Worm (Caenorhabditis elegans) whole organism, late embryonic: ENCODE data around the gene F54F2.14.

Source experiments
- C08G9.2 ChIP-seq: sonication (generic microtip); optimal IDR thresholded peaks from 2 replicates; lab custom pipeline; 2016; ENCODE audit warnings: mild to moderate bottlenecking, missing genetic modification characterization, moderate library complexity, missing compliant biosample characterization
- K02D7.2 ChIP-seq: sonication (generic microtip); optimal IDR thresholded peaks from 2 replicates; lab custom pipeline; 2017; ENCODE audit warnings: mild to moderate bottlenecking, missing genetic modification characterization, missing compliant biosample characterization
- T23F11.4 ChIP-seq: fragments of 200-800 bp; sonication (Bioruptor generic); optimal IDR thresholded peaks from 2 replicates; lab custom pipeline; 2018; ENCODE audit warnings: mild to moderate bottlenecking, missing genetic modification characterization, missing compliant biosample characterization
- ahr-1 ChIP-seq: sonication (generic microtip); optimal IDR thresholded peaks from 2 replicates; lab custom pipeline; 2016; ENCODE audit warnings: missing genetic modification characterization, missing compliant biosample characterization
- ama-1 ChIP-seq: fragments of 150-350 bp; optimal IDR thresholded peaks from 2 replicates; lab custom pipeline; 2014
- ceh-14 ChIP-seq: sonication (generic microtip); optimal IDR thresholded peaks from 2 replicates; lab custom pipeline; 2016; ENCODE audit warnings: missing genotype, missing genetic modification characterization, missing compliant biosample characterization
- ceh-2 ChIP-seq: sonication (generic microtip); optimal IDR thresholded peaks from 2 replicates; lab custom pipeline; 2016; ENCODE audit warnings: missing genotype, missing genetic modification characterization, missing compliant biosample characterization
- ceh-24 ChIP-seq: sonication (generic microtip); optimal IDR thresholded peaks from 2 replicates; lab custom pipeline; 2016; ENCODE audit warnings: mild to moderate bottlenecking, missing genetic modification characterization, missing compliant biosample characterization
- ceh-30 ChIP-seq: fragments of 150-350 bp; optimal IDR thresholded peaks from 2 replicates; lab custom pipeline; 2014; ENCODE audit warnings: missing biosample characterization, missing genetic modification characterization
- ceh-31 ChIP-seq: sonication (generic microtip); optimal IDR thresholded peaks from 2 replicates; lab custom pipeline; 2016; ENCODE audit warnings: missing genetic modification characterization, missing compliant biosample characterization
- ceh-45 ChIP-seq: fragments of 200-800 bp; sonication (Bioruptor generic); IDR thresholded peaks from 2 replicates; pipeline ENCODE4 v1.3.6; 2022; ENCODE audit warnings: missing genetic modification reagents, missing genetic modification characterization, missing compliant biosample characterization
- ceh-6 ChIP-seq: fragments of 200-800 bp; sonication (Bioruptor generic); optimal IDR thresholded peaks from 2 replicates; lab custom pipeline; 2018; ENCODE audit warnings: mild to moderate bottlenecking, missing genetic modification characterization, missing compliant biosample characterization
- che-1 ChIP-seq: sonication (generic microtip); optimal IDR thresholded peaks from 2 replicates; lab custom pipeline; 2016; ENCODE audit warnings: mild to moderate bottlenecking, missing genetic modification characterization, missing compliant biosample characterization
- dmd-4 ChIP-seq: sonication (generic microtip); optimal IDR thresholded peaks from 2 replicates; lab custom pipeline; 2016; ENCODE audit warnings: borderline replicate concordance, missing genetic modification characterization, missing compliant biosample characterization
- dve-1 ChIP-seq: sonication (generic microtip); optimal IDR thresholded peaks from 2 replicates; lab custom pipeline; 2017; ENCODE audit warnings: antibody characterized with exemption, mild to moderate bottlenecking, missing genetic modification characterization, missing compliant biosample characterization
- elt-2 ChIP-seq: sonication (generic microtip); optimal IDR thresholded peaks from 2 replicates; lab custom pipeline; 2016; ENCODE audit warnings: missing genetic modification reagents, missing genetic modification characterization, missing compliant biosample characterization
- eyg-1 ChIP-seq: sonication (generic microtip); optimal IDR thresholded peaks from 2 replicates; lab custom pipeline; 2016; ENCODE audit warnings: missing genotype, missing genetic modification characterization, missing compliant biosample characterization
- fax-1 ChIP-seq: sonication (generic microtip); optimal IDR thresholded peaks from 2 replicates; lab custom pipeline; 2016; ENCODE audit warnings: missing genotype, missing genetic modification characterization, missing compliant biosample characterization
- fkh-10 ChIP-seq: fragments of 150-350 bp; optimal IDR thresholded peaks from 2 replicates; lab custom pipeline; 2014; ENCODE audit warnings: missing biosample characterization, missing genetic modification reagents, missing genetic modification characterization
- gmeb-2 ChIP-seq: sonication (generic microtip); optimal IDR thresholded peaks from 2 replicates; lab custom pipeline; 2016; ENCODE audit warnings: missing genetic modification characterization, inconsistent platforms, missing compliant biosample characterization
- hlh-13 ChIP-seq: fragments of 200-800 bp; sonication (Bioruptor generic); optimal IDR thresholded peaks from 2 replicates; lab custom pipeline; 2018; ENCODE audit warnings: mild to moderate bottlenecking, missing genetic modification characterization, missing compliant biosample characterization
- hlh-30 ChIP-seq: sonication (generic microtip); optimal IDR thresholded peaks from 2 replicates; lab custom pipeline; 2017; ENCODE audit warnings: antibody characterized with exemption, missing genetic modification characterization, missing compliant biosample characterization; ENCODE audit not compliant: insufficient read depth
- lim-6 ChIP-seq: sonication (generic microtip); optimal IDR thresholded peaks from 2 replicates; lab custom pipeline; 2016; ENCODE audit warnings: missing genetic modification characterization, missing compliant biosample characterization
- lin-11 ChIP-seq: fragments of 200-800 bp; sonication (Bioruptor generic); optimal IDR thresholded peaks from 2 replicates; lab custom pipeline; 2018; ENCODE audit warnings: mild to moderate bottlenecking, missing genetic modification characterization, missing compliant biosample characterization
- mec-3 ChIP-seq: sonication (generic microtip); optimal IDR thresholded peaks from 2 replicates; lab custom pipeline; 2016; ENCODE audit warnings: borderline replicate concordance, missing genetic modification characterization, missing compliant biosample characterization
- nhr-232 ChIP-seq: sonication (generic microtip); optimal IDR thresholded peaks from 2 replicates; lab custom pipeline; 2016; ENCODE audit warnings: missing genetic modification characterization, missing compliant biosample characterization
- odd-2 ChIP-seq: sonication (generic microtip); optimal IDR thresholded peaks from 2 replicates; lab custom pipeline; 2017; ENCODE audit warnings: antibody characterized with exemption, mild to moderate bottlenecking, missing genetic modification characterization, missing compliant biosample characterization
- pag-3 ChIP-seq: sonication (generic microtip); optimal IDR thresholded peaks from 2 replicates; lab custom pipeline; 2016; ENCODE audit warnings: missing compliant biosample characterization, missing genetic modification characterization, borderline replicate concordance
- pat-9 ChIP-seq: fragments of 200-800 bp; sonication (Bioruptor generic); optimal IDR thresholded peaks from 2 replicates; lab custom pipeline; 2018; ENCODE audit warnings: mild to moderate bottlenecking, missing genetic modification characterization, moderate library complexity, missing compliant biosample characterization
- pax-1 ChIP-seq: fragments of 150-350 bp; optimal IDR thresholded peaks from 2 replicates; lab custom pipeline; 2014; ENCODE audit warnings: missing biosample characterization, missing genetic modification characterization
- pha-4 ChIP-seq: fragments of 150-350 bp; optimal IDR thresholded peaks from 2 replicates; lab custom pipeline; 2018; ENCODE audit warnings: missing biosample characterization, missing genetic modification reagents, missing genetic modification characterization
- pqm-1 ChIP-seq: sonication (generic microtip); optimal IDR thresholded peaks from 2 replicates; lab custom pipeline; 2016; ENCODE audit warnings: missing genetic modification characterization, missing compliant biosample characterization
- pros-1 ChIP-seq: fragments of 150-350 bp; optimal IDR thresholded peaks from 2 replicates; lab custom pipeline; 2014; ENCODE audit warnings: missing biosample characterization, missing genetic modification reagents, missing genetic modification characterization
- sdc-2 ChIP-seq: sonication (generic microtip); optimal IDR thresholded peaks from 2 replicates; lab custom pipeline; 2016; ENCODE audit warnings: missing genotype, missing genetic modification characterization, missing compliant biosample characterization
- sox-2 ChIP-seq: fragments of 200-800 bp; sonication (Bioruptor generic); IDR thresholded peaks from 2 replicates; pipeline ENCODE4 v1.3.6; 2022; ENCODE audit warnings: missing genetic modification reagents, missing genetic modification characterization, missing compliant biosample characterization
- syd-9 ChIP-seq: sonication (generic microtip); optimal IDR thresholded peaks from 2 replicates; lab custom pipeline; 2016; ENCODE audit warnings: mild to moderate bottlenecking, missing genetic modification characterization, moderate library complexity, missing compliant biosample characterization
- tbx-7 ChIP-seq: sonication (generic microtip); optimal IDR thresholded peaks from 2 replicates; lab custom pipeline; 2016; ENCODE audit warnings: missing genotype, missing genetic modification characterization, missing compliant biosample characterization
- ttx-3 ChIP-seq: sonication (generic microtip); optimal IDR thresholded peaks from 2 replicates; lab custom pipeline; 2016; ENCODE audit warnings: missing genetic modification reagents, missing genetic modification characterization, missing compliant biosample characterization
- unc-3 ChIP-seq, 2 experiments: fragments of 200-800 bp in 1 of 2; sonication (Bioruptor generic) in 1 of 2; sonication (generic microtip) in 1 of 2; conservative IDR thresholded peaks in 1 of 2; optimal IDR thresholded peaks in 1 of 2; 2 replicates each; pipeline versions ENCODE4 v1.3.6 to Lab custom; 2016 to 2022; ENCODE audit warnings: missing compliant biosample characterization in 2 of 2, missing genetic modification characterization in 2 of 2, missing genetic modification reagents in 1 of 2
- unc-86 ChIP-seq: sonication (generic microtip); optimal IDR thresholded peaks from 2 replicates; lab custom pipeline; 2016; ENCODE audit warnings: missing genetic modification characterization, missing compliant biosample characterization
- zip-5 ChIP-seq: sonication (generic microtip); optimal IDR thresholded peaks from 2 replicates; lab custom pipeline; 2016; ENCODE audit warnings: missing genetic modification characterization, missing compliant biosample characterization
- ztf-16 ChIP-seq: sonication (generic microtip); optimal IDR thresholded peaks from 2 replicates; lab custom pipeline; 2017; ENCODE audit warnings: missing genetic modification characterization, missing compliant biosample characterization

F54F2.14 gene

DNA sequence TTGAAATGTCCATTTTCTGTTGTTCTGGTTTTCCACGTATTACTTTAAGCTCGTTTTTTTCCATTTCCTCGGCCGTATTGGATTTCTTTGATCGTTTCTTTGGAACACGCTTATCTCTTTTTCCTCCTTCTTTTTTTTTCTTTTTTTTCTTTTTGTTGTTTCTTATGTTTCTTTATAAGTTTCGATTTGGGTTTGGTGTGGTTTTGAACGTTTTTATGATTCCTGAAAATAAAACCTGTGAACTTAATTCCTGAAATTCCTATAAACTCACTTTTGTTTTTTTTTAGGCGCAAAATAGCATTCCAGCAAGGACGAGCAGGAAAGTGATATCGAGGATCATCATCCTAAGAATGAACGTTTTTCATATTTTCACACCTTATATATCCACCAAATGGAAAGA, 20.2 kb upstream of the F54F2.14 start, which contains the start of gene K02D10.2:
TSS of gene K02D10.2 (minus strand) at position 101 of the 400 bp plus-strand sequence.
- TF ChIP-seq lim-6 (tag; lab: Kevin White, UChicago) (no peak), ceh-45 (GFP tag; lab: Robert Waterston, UW) (no peak), pros-1 (tag; lab: Kevin White, UChicago) (no peak), pat-9 (no peak), fax-1 (no peak), ceh-24 (tag; lab: Kevin White, UChicago) (no peak), zip-5 (tag; lab: Kevin White, UChicago) (no peak), elt-2 (no peak), sox-2 (GFP tag; lab: Robert Waterston, UW) (no peak), C08G9.2 (tag; lab: Kevin White, UChicago) (no peak), gmeb-2 (tag; lab: Kevin White, UChicago) (no peak), hlh-30 (no peak), tbx-7 (tag; lab: Kevin White, UChicago) (no peak), sdc-2 (tag; lab: Kevin White, UChicago) (no peak), pqm-1 (no peak), odd-2 (tag; lab: Kevin White, UChicago) (no peak), ceh-14 (tag; lab: Kevin White, UChicago) (no peak)

DNA sequence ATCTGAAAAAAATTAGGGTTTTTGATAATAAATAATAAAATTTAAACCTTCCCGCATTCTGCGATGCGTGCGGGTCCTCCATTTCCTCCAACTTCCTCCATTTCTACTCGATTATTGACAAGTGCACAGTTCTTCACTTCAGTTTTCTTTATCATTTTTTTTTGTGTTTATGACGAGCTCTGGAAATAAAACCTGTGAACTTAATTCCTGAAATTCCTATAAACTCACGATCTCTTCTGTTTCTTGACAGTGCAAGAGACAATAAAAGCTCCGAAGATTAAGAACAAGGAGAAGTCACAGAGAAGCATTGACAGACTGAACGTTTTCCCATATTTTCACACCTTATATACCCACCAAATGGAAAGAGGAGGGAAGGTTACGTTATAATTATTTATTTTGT, 19.5 kb upstream of the F54F2.14 start, which contains the start of gene K02D10.3:
TSS of gene K02D10.3 (minus strand) at position 101 of the 400 bp plus-strand sequence.
- no peak for TF ChIP-seq nhr-232 (tag; lab: Kevin White, UChicago)
- TF ChIP-seq lin-11 (tag; lab: Kevin White, UChicago), result no peak
- TF ChIP-seq elt-2, result no peak
- no peak for TF ChIP-seq dmd-4 (tag; lab: Kevin White, UChicago)
- TF ChIP-seq hlh-30, result no peak
- TF ChIP-seq dve-1 (tag; lab: Kevin White, UChicago), result no peak
- no peak for TF ChIP-seq syd-9 (tag; lab: Kevin White, UChicago)
- TF ChIP-seq ceh-45 (GFP tag; lab: Robert Waterston, UW), result no peak
- TF ChIP-seq ceh-30, result no peak
- no peak for TF ChIP-seq tbx-7 (tag; lab: Kevin White, UChicago)
- no peak for TF ChIP-seq zip-5 (tag; lab: Kevin White, UChicago)
- no peak for TF ChIP-seq ahr-1
- no peak for TF ChIP-seq fkh-10 (GFP tag; lab: Kevin White, UChicago)
- TF ChIP-seq ceh-6, result no peak
- TF ChIP-seq hlh-13 (GFP tag; lab: Kevin White, UChicago), result no peak
- TF ChIP-seq, all 69 proteins: peak for 0

DNA sequence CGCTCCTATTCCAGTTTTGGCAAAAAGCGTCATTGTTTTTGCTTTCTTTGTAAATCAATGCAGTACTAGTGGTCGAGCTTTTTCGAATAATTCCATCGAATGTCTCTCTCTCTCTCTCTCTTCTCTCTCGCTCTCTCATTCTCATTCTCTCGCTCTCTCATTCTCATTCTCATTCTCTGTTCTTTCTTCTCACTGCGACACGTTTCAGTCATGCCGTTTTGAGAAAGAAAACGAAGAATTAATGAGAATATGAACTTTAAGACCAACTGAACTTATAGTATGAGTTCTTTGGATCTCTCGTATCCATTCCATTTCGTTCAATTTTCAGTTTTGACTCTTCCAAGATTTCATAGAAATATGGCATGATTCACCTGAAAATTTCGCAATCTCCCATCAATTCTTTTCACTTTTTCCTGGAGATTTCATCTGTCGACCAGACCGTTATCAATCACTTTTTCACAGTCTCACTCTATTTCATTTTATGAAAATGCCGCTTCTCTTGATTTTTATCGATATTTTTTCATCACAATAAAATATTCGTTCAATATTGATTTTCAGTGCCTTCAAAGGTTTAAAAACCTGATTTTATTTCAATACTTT, 18.8 kb upstream of the F54F2.14 start:
- no peak for TF ChIP-seq ztf-16 (tag; lab: Kevin White, UChicago)
- TF ChIP-seq che-1 (tag; lab: Kevin White, UChicago), result no peak
- TF ChIP-seq ttx-3 (tag; lab: Kevin White, UChicago), result no peak
- no peak for TF ChIP-seq T23F11.4 (GFP tag; lab: Kevin White, UChicago)
- TF ChIP-seq ceh-31 (tag; lab: Kevin White, UChicago), result no peak
- TF ChIP-seq pax-1 (tag; lab: Kevin White, UChicago), result no peak

DNA sequence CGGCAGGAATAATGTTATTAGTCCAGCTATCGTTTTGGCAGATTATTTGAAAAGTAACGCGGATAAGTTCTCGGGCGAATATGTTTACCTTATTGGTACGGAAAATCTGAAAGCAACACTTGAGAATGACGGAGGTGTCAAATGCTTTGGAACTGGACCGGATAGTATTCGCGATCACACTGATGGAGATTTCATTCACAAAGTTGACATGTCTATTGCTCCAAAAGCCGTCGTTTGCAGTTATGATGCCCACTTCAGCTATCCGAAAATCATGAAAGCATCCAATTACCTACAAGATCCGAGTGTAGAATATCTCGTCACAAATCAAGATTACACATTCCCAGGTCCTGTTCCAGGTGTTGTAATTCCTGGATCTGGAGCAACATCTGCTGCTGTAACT, 18.0 kb upstream of the F54F2.14 start:
- TF ChIP-seq ttx-3 (tag; lab: Kevin White, UChicago), result no peak
- TF ChIP-seq unc-86 (tag; lab: Kevin White, UChicago), result no peak
- no peak for TF ChIP-seq K02D7.2 (tag; lab: Kevin White, UChicago)
- no peak for TF ChIP-seq syd-9 (tag; lab: Kevin White, UChicago)
- no peak for TF ChIP-seq ceh-30
- no peak for TF ChIP-seq ama-1 (lab: Kevin White, UChicago)
- no peak for TF ChIP-seq elt-2
- no peak for TF ChIP-seq nhr-232 (tag; lab: Kevin White, UChicago)
- TF ChIP-seq mec-3 (tag; lab: Kevin White, UChicago), result no peak
- no peak for TF ChIP-seq unc-3 (GFP tag; conservative IDR thresholded peaks at IDR 0.05; lab: Robert Waterston, UW)
- no peak for TF ChIP-seq unc-3 (tag; optimal IDR thresholded peaks at IDR 0.05; lab: Kevin White, UChicago)
- TF ChIP-seq eyg-1 (tag; lab: Kevin White, UChicago), result no peak
- TF ChIP-seq ceh-2 (tag; lab: Kevin White, UChicago), result no peak
- no peak for TF ChIP-seq C08G9.2 (tag; lab: Kevin White, UChicago)
- no peak for TF ChIP-seq pag-3 (tag; lab: Kevin White, UChicago)
- TF ChIP-seq pqm-1, result no peak
- TF ChIP-seq pha-4 (tag; lab: Kevin White, UChicago), result no peak
- no peak for TF ChIP-seq pax-1 (tag; lab: Kevin White, UChicago)
- TF ChIP-seq tbx-7 (tag; lab: Kevin White, UChicago), result no peak
